Worm (Caenorhabditis elegans) whole organism, L2 larva: ENCODE data around the gene R11F4.1.

Source experiments
- C34F6.9 ChIP-seq: fragments of 150-350 bp; optimal IDR thresholded peaks from 2 replicates; lab custom pipeline; 2014; ENCODE audit warnings: missing biosample characterization, missing genetic modification characterization
- alr-1 ChIP-seq: fragments of 150-350 bp; optimal IDR thresholded peaks from 2 replicates; lab custom pipeline; 2014; ENCODE audit warnings: missing biosample characterization, missing genetic modification characterization
- lin-11 ChIP-seq: fragments of 150-350 bp; sonication (generic microtip); optimal IDR thresholded peaks from 2 replicates; lab custom pipeline; 2014; ENCODE audit warnings: missing biosample characterization, missing genetic modification characterization, inconsistent platforms, mixed read lengths
- mab-5 ChIP-seq: fragments of 150-350 bp; optimal IDR thresholded peaks from 2 replicates; lab custom pipeline; 2014; ENCODE audit warnings: missing biosample characterization, missing genetic modification characterization
- mbf-1 ChIP-seq: sonication (generic microtip); optimal IDR thresholded peaks from 2 replicates; lab custom pipeline; 2017; ENCODE audit warnings: missing biosample characterization, missing genetic modification characterization
- nhr-10 ChIP-seq: sonication (generic microtip); optimal IDR thresholded peaks from 2 replicates; lab custom pipeline; 2017; ENCODE audit warnings: missing biosample characterization, missing genetic modification characterization
- nhr-11 ChIP-seq: fragments of 150-350 bp; optimal IDR thresholded peaks from 2 replicates; lab custom pipeline; 2014; ENCODE audit warnings: missing biosample characterization, missing genetic modification characterization
- nhr-129 ChIP-seq: fragments of 150-350 bp; optimal IDR thresholded peaks from 2 replicates; lab custom pipeline; 2014; ENCODE audit warnings: missing biosample characterization, missing genetic modification characterization
- nhr-237 ChIP-seq: fragments of 150-350 bp; optimal IDR thresholded peaks from 2 replicates; lab custom pipeline; 2014; ENCODE audit warnings: missing biosample characterization, missing genetic modification characterization
- nhr-25 ChIP-seq: fragments of 150-350 bp; sonication (generic microtip); optimal IDR thresholded peaks from 3 replicates; lab custom pipeline; 2014; ENCODE audit warnings: missing biosample characterization, missing genetic modification characterization
- snpc-4 ChIP-seq: fragments of 150-350 bp; optimal IDR thresholded peaks from 2 replicates; lab custom pipeline; 2014; ENCODE audit warnings: missing biosample characterization, missing genetic modification characterization
- unc-62 ChIP-seq: fragments of 150-350 bp; optimal IDR thresholded peaks from 2 replicates; lab custom pipeline; 2014; ENCODE audit warnings: missing biosample characterization, missing genetic modification reagents, missing genetic modification characterization
- zag-1 ChIP-seq: fragments of 150-350 bp; optimal IDR thresholded peaks from 2 replicates; lab custom pipeline; 2014; ENCODE audit warnings: missing biosample characterization, missing genetic modification characterization

- TF ChIP-seq nhr-129 (tag; lab: Kevin White, UChicago) (no peak), mab-5 (tag; lab: Kevin White, UChicago) (no peak), lin-11 (no peak), zag-1 (tag; lab: Kevin White, UChicago) (no peak), nhr-11 (no peak), mbf-1 (tag; lab: Kevin White, UChicago) (no peak), nhr-237 (tag; lab: Kevin White, UChicago) (no peak), unc-62 (GFP tag; lab: Kevin White, UChicago) (no peak), C34F6.9 (tag; lab: Kevin White, UChicago) (no peak), snpc-4 (tag; lab: Kevin White, UChicago) (no peak), alr-1 (tag; lab: Kevin White, UChicago) (no peak), nhr-10 (tag; lab: Kevin White, UChicago) (no peak), nhr-25 (no peak)
Observed at ce11 chrII:4122899-4123298, 31.2 kb downstream of the R11F4.1 start.
